Worm (Caenorhabditis elegans) whole organism, young adult: Measurements from ENCODE around the gene lev-8.

Experiments
- C17E4.6 ChIP-seq: fragments of 200-800 bp; sonication (Bioruptor generic); IDR thresholded peaks from 2 replicates; pipeline ENCODE4 v1.3.6; 2022; ENCODE audit warnings: missing genetic modification reagents, missing genetic modification characterization, missing compliant biosample characterization
- F10E7.11 ChIP-seq: sonication (generic microtip); optimal IDR thresholded peaks from 2 replicates; lab custom pipeline; 2017; ENCODE audit warnings: mild to moderate bottlenecking, missing genetic modification characterization, moderate library complexity, missing compliant biosample characterization
- K11D2.4 ChIP-seq: fragments of 200-800 bp; sonication (Bioruptor generic); IDR thresholded peaks from 2 replicates; pipeline ENCODE4 v1.3.6; 2022; ENCODE audit warnings: missing genetic modification reagents, missing genetic modification characterization, missing compliant biosample characterization
- T07F8.4 ChIP-seq: sonication (generic microtip); optimal IDR thresholded peaks from 2 replicates; lab custom pipeline; 2016; ENCODE audit warnings: mild to moderate bottlenecking, missing genetic modification characterization, moderate library complexity, missing compliant biosample characterization
- egl-18 ChIP-seq: fragments of 200-800 bp; sonication (Bioruptor generic); IDR thresholded peaks from 2 replicates; pipeline ENCODE4 v1.3.6; 2022; ENCODE audit warnings: missing genetic modification reagents, missing genetic modification characterization, missing compliant biosample characterization
- ets-4 ChIP-seq: fragments of 200-800 bp; sonication (Bioruptor generic); optimal IDR thresholded peaks from 2 replicates; lab custom pipeline; 2018; ENCODE audit warnings: mild to moderate bottlenecking, missing genetic modification characterization, missing compliant biosample characterization
- him-1 ChIP-seq: sonication (generic microtip); optimal IDR thresholded peaks from 2 replicates; lab custom pipeline; 2016; ENCODE audit warnings: missing genotype, missing genetic modification reagents, missing genetic modification characterization, missing compliant biosample characterization
- lag-1 ChIP-seq: fragments of 200-800 bp; sonication (Bioruptor generic); IDR thresholded peaks from 2 replicates; pipeline ENCODE4 v1.3.6; 2022; ENCODE audit warnings: missing genetic modification reagents, missing genetic modification characterization, missing compliant biosample characterization
- pha-4 ChIP-seq: fragments of 150-350 bp; sonication (generic microtip); optimal IDR thresholded peaks from 2 replicates; lab custom pipeline; 2014; ENCODE audit warnings: missing biosample characterization, missing genetic modification reagents, missing genetic modification characterization
- snpc-4 ChIP-seq, 5 experiments: fragments of 150-350 bp in 1 of 5; sonication (generic microtip) in 4 of 5; optimal IDR thresholded peaks; 2 replicates each; lab custom pipeline; 2014 to 2018; ENCODE audit warnings: missing genetic modification characterization in 5 of 5, missing biosample characterization in 3 of 5, antibody characterized with exemption in 2 of 5, mild to moderate bottlenecking in 2 of 5, missing compliant biosample characterization in 2 of 5, missing genotype in 2 of 5, moderate library complexity in 2 of 5, missing genetic modification reagents in 1 of 5
- somi-1 ChIP-seq: fragments of 200-800 bp; sonication (Bioruptor generic); optimal IDR thresholded peaks from 2 replicates; lab custom pipeline; 2018; ENCODE audit warnings: mild to moderate bottlenecking, missing genetic modification characterization, missing compliant biosample characterization
- tbp1 ChIP-seq: fragments of 200-800 bp; sonication (Bioruptor generic); optimal IDR thresholded peaks from 2 replicates; lab custom pipeline; 2018; ENCODE audit warnings: mild to moderate bottlenecking, missing genetic modification characterization, missing compliant biosample characterization
- unc-62 ChIP-seq: fragments of 150-350 bp; optimal IDR thresholded peaks from 2 replicates; lab custom pipeline; 2014; ENCODE audit warnings: missing biosample characterization, missing genetic modification reagents, missing genetic modification characterization
- ztf-26 ChIP-seq: sonication (generic microtip); optimal IDR thresholded peaks from 2 replicates; lab custom pipeline; 2017; ENCODE audit warnings: missing genetic modification characterization, missing compliant biosample characterization

DNA sequence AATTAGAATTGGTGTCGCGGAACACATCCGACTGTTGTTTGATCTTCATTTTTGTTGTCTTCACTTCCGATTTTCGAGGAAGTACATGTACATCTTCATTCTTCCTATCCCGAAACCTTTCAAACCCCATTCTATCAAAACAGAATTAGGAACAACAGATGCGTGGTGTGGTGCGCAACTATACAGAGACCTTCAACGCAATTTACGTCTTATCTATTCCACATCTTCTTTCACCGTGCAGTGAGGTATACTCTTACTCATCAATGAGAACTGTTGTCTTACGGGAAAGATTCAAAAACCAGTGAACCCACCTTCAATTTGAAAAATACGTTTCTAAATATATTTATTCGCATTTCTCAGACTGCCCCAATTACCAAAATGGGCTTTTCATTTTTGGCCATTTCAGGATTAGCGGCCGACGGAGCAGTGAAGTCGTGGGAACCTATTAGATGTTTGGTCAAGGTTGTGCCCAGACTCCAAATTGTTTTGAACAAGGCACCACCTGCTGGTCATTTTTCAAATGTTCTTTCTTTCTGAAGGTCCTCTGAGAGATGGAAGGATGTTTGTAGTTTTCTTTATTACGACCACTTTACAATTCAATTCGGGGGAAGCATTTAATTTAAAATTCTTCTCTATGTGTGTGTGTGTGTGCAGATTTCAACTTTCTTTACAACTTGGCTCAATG, 46.2 kb downstream of the lev-8 start:
- TF ChIP-seq him-1 (tag; lab: Kevin White, UChicago), result no peak
- no peak for TF ChIP-seq ztf-26 (tag; lab: Kevin White, UChicago)
- TF ChIP-seq somi-1 (GFP tag; lab: Kevin White, UChicago), result no peak
- TF ChIP-seq K11D2.4 (GFP tag; lab: Robert Waterston, UW), result no peak
- no peak for TF ChIP-seq snpc-4 (GFP tag; optimal IDR thresholded peaks at IDR 0.05; lab: Kevin White, UChicago)
- TF ChIP-seq snpc-4 (tag; optimal IDR thresholded peaks at IDR 0.05; lab: Kevin White, UChicago), result no peak
- TF ChIP-seq egl-18, result no peak
- no peak for TF ChIP-seq C17E4.6
- TF ChIP-seq lag-1 (GFP tag; lab: Robert Waterston, UW), result no peak
- no peak for TF ChIP-seq unc-62 (GFP tag; lab: Kevin White, UChicago)
- TF ChIP-seq T07F8.4 (tag; lab: Kevin White, UChicago), result no peak
- no peak for TF ChIP-seq F10E7.11
- no peak for TF ChIP-seq tbp1
- TF ChIP-seq pha-4 (tag; lab: Kevin White, UChicago), result no peak
- no peak for TF ChIP-seq ets-4 (GFP tag; lab: Kevin White, UChicago)
